Fruit fly (Drosophila melanogaster) whole organism: ENCODE measurements around the gene CG14564.

Experiments used
- CG8478 ChIP-seq: fragments of >200 bp; optimal IDR thresholded peaks from 2 replicates; lab custom pipeline; 2018; ENCODE audit warnings: inconsistent platforms
- pan ChIP-seq: fragments of >200 bp; optimal IDR thresholded peaks from 2 replicates; lab custom pipeline; 2017
- psq ChIP-seq: fragments of >200 bp; optimal IDR thresholded peaks from 2 replicates; lab custom pipeline; 2017
- usp ChIP-seq: fragments of >200 bp; optimal IDR thresholded peaks from 2 replicates; lab custom pipeline; 2017; ENCODE audit warnings: missing biosample characterization, missing genetic modification characterization, mixed read lengths

DNA sequence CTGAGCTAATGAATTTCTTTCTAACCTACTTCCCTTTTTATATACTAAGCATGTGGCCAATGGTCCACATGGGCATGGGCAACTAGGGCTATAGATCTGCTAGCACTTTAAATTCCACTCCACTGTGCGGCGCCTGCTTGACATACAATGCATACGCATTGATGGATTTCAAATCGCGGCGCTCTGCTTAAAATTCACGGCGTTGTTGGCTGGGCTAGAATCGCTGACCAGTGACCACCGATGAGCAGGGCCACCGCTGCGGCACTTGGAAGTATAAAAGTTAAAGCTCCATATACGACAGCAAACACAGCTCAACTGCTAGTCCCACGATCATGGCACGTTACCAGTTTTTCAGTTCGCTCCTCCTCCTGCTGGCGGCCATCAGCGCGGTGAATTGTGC, 23.2 kb upstream of the CG14564 start, which contains the start of gene CG14573:
- no peak for TF ChIP-seq usp (GFP tag; lab: Kevin White, UChicago)
- TF ChIP-seq pan: no peak
- TF ChIP-seq CG8478: no peak
- no peak for TF ChIP-seq psq (lab: Kevin White, UChicago)
